Worm (Caenorhabditis elegans) whole organism, L3 larva: Measurements from ENCODE around the gene klp-7.

ENCODE experiments used
- R02D3.7 ChIP-seq: fragments of 150-350 bp; optimal IDR thresholded peaks from 2 replicates; lab custom pipeline; 2014; ENCODE audit warnings: missing biosample characterization, missing genetic modification characterization
- aly-2 ChIP-seq: fragments of 150-350 bp; optimal IDR thresholded peaks from 2 replicates; lab custom pipeline; 2014; ENCODE audit warnings: missing biosample characterization, missing genetic modification characterization
- ama-1 ChIP-seq: fragments of 150-350 bp; optimal IDR thresholded peaks from 2 replicates; lab custom pipeline; 2018
- ceh-16 ChIP-seq: sonication (generic microtip); optimal IDR thresholded peaks from 2 replicates; lab custom pipeline; 2017; ENCODE audit warnings: missing biosample characterization, missing genetic modification characterization
- ceh-82 ChIP-seq: fragments of 150-350 bp; optimal IDR thresholded peaks from 2 replicates; lab custom pipeline; 2014; ENCODE audit warnings: missing biosample characterization, missing genetic modification characterization
- ceh-9 ChIP-seq: sonication (generic microtip); optimal IDR thresholded peaks from 2 replicates; lab custom pipeline; 2018; ENCODE audit warnings: missing biosample characterization, missing genetic modification characterization
- daf-12 ChIP-seq: fragments of 150-350 bp; optimal IDR thresholded peaks from 2 replicates; lab custom pipeline; 2014; ENCODE audit warnings: missing biosample characterization, missing genetic modification reagents, missing genetic modification characterization
- egl-27 ChIP-seq: sonication (generic microtip); optimal IDR thresholded peaks from 4 replicates; lab custom pipeline; 2017; ENCODE audit warnings: missing biosample characterization, missing genetic modification reagents, missing genetic modification characterization
- egl-5 ChIP-seq: fragments of 150-350 bp; optimal IDR thresholded peaks from 2 replicates; lab custom pipeline; 2017; ENCODE audit warnings: missing biosample characterization, missing genetic modification reagents, missing genetic modification characterization, inconsistent platforms
- elt-1 ChIP-seq: fragments of 150-350 bp; optimal IDR thresholded peaks from 2 replicates; lab custom pipeline; 2014; ENCODE audit warnings: missing biosample characterization, missing genetic modification characterization
- elt-3 ChIP-seq, 3 experiments: fragments of 150-350 bp in 1 of 3; sonication (generic microtip) in 2 of 3; optimal IDR thresholded peaks; 2 replicates in 2 of 3; 4 replicates in 1 of 3; lab custom pipeline; 2014 to 2017; ENCODE audit warnings: missing biosample characterization in 3 of 3, missing genetic modification characterization in 3 of 3
- fkh-10 ChIP-seq: sonication (generic microtip); optimal IDR thresholded peaks from 2 replicates; lab custom pipeline; 2017; ENCODE audit warnings: missing biosample characterization, missing genetic modification reagents, missing genetic modification characterization
- fkh-2 ChIP-seq: fragments of 150-350 bp; optimal IDR thresholded peaks from 2 replicates; lab custom pipeline; 2014; ENCODE audit warnings: missing biosample characterization, missing genetic modification reagents, missing genetic modification characterization
- fos-1 ChIP-seq: fragments of 150-350 bp; optimal IDR thresholded peaks from 2 replicates; lab custom pipeline; 2014; ENCODE audit warnings: missing biosample characterization, missing genetic modification characterization
- hmg-11 ChIP-seq: sonication (generic microtip); optimal IDR thresholded peaks from 2 replicates; lab custom pipeline; 2016; ENCODE audit warnings: missing genetic modification characterization, missing compliant biosample characterization
- jun-1 ChIP-seq: fragments of 150-350 bp; optimal IDR thresholded peaks from 2 replicates; lab custom pipeline; 2014; ENCODE audit warnings: missing biosample characterization, missing genetic modification reagents, missing genetic modification characterization
- lin-15B ChIP-seq: fragments of 150-350 bp; optimal IDR thresholded peaks from 2 replicates; lab custom pipeline; 2014; ENCODE audit warnings: missing biosample characterization, missing genetic modification characterization
- lsy-12 ChIP-seq: sonication (generic microtip); optimal IDR thresholded peaks from 2 replicates; lab custom pipeline; 2016; ENCODE audit warnings: mild to moderate bottlenecking, missing genetic modification characterization, missing compliant biosample characterization
- mml-1 ChIP-seq: fragments of 150-350 bp; sonication (generic microtip); optimal IDR thresholded peaks from 3 replicates; lab custom pipeline; 2014; ENCODE audit warnings: missing biosample characterization, missing genetic modification characterization
- nfya-1 ChIP-seq: sonication (generic microtip); optimal IDR thresholded peaks from 2 replicates; lab custom pipeline; 2017; ENCODE audit warnings: missing genetic modification characterization, mild to moderate bottlenecking, missing compliant biosample characterization, antibody characterized with exemption, moderate library complexity; ENCODE audit not compliant: insufficient read depth
- nhr-11 ChIP-seq: fragments of 150-350 bp; optimal IDR thresholded peaks from 2 replicates; lab custom pipeline; 2014; ENCODE audit warnings: missing biosample characterization, missing genetic modification characterization
- nhr-12 ChIP-seq: fragments of 150-350 bp; optimal IDR thresholded peaks from 2 replicates; lab custom pipeline; 2014; ENCODE audit warnings: missing biosample characterization, missing genetic modification characterization
- nhr-237 ChIP-seq: fragments of 150-350 bp; optimal IDR thresholded peaks from 2 replicates; lab custom pipeline; 2014; ENCODE audit warnings: missing biosample characterization, missing genetic modification characterization
- nhr-25 ChIP-seq: sonication (generic microtip); optimal IDR thresholded peaks from 2 replicates; lab custom pipeline; 2017; ENCODE audit warnings: missing biosample characterization, missing genetic modification characterization
- nhr-43 ChIP-seq: sonication (generic microtip); optimal IDR thresholded peaks from 2 replicates; lab custom pipeline; 2016; ENCODE audit warnings: mild to moderate bottlenecking, missing genetic modification characterization, missing compliant biosample characterization; ENCODE audit not compliant: poor library complexity, severe bottlenecking
- nhr-67 ChIP-seq: fragments of 150-350 bp; optimal IDR thresholded peaks from 2 replicates; lab custom pipeline; 2014; ENCODE audit warnings: missing biosample characterization, missing genetic modification characterization
- nhr-76 ChIP-seq: fragments of 150-350 bp; sonication (generic microtip); optimal IDR thresholded peaks from 5 replicates; lab custom pipeline; 2014; ENCODE audit warnings: missing biosample characterization, missing genetic modification characterization
- nhr-77 ChIP-seq: fragments of 150-350 bp; optimal IDR thresholded peaks from 2 replicates; lab custom pipeline; 2014; ENCODE audit warnings: missing biosample characterization, missing genetic modification characterization
- pha-4 ChIP-seq: fragments of 150-350 bp; optimal IDR thresholded peaks from 2 replicates; lab custom pipeline; 2014; ENCODE audit warnings: missing biosample characterization, missing genetic modification reagents, missing genetic modification characterization
- pqm-1 ChIP-seq: fragments of 150-350 bp; optimal IDR thresholded peaks from 2 replicates; lab custom pipeline; 2017; ENCODE audit warnings: missing biosample characterization, missing genetic modification characterization, inconsistent platforms
- sea-2 ChIP-seq: fragments of 150-350 bp; sonication (generic microtip); optimal IDR thresholded peaks from 4 replicates; lab custom pipeline; 2014; ENCODE audit warnings: missing biosample characterization, missing genetic modification reagents, missing genetic modification characterization
- tbx-2 ChIP-seq: sonication (generic microtip); optimal IDR thresholded peaks from 2 replicates; lab custom pipeline; 2016; ENCODE audit warnings: mild to moderate bottlenecking, missing genetic modification characterization, missing compliant biosample characterization
- unc-39 ChIP-seq: sonication (generic microtip); optimal IDR thresholded peaks from 4 replicates; lab custom pipeline; 2017; ENCODE audit warnings: missing biosample characterization, missing genetic modification characterization
- unc-62 ChIP-seq: fragments of 150-350 bp; sonication (generic microtip); optimal IDR thresholded peaks from 4 replicates; lab custom pipeline; 2014; ENCODE audit warnings: missing biosample characterization, missing genetic modification reagents, missing genetic modification characterization
- ztf-4 ChIP-seq: fragments of 150-350 bp; optimal IDR thresholded peaks from 2 replicates; lab custom pipeline; 2014; ENCODE audit warnings: missing biosample characterization, missing genetic modification characterization

Gene klp-7

DNA sequence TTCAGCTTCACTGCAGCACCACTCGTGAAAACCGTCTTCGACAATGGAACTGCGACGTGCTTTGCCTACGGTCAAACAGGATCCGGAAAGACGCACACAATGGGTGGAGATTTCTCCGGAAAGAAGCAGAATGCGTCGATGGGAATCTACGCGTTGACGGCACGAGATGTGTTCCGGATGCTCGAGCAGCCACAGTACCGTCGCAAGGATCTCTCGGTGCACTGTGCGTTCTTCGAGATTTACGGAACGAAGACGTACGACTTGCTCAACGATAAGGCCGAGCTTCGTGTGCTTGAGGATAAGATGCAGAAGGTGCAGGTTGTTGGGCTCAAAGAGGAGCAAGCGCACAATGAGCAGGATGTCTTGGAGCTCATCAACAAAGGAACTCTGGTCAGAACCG is 3.8 kb downstream of the klp-7 start:
- TF ChIP-seq nhr-43: no peak
- no peak for TF ChIP-seq pha-4 (tag; lab: Kevin White, UChicago)
- TF ChIP-seq daf-12 (tag; lab: Kevin White, UChicago): no peak
- no peak for TF ChIP-seq nhr-67
- TF ChIP-seq nhr-76: no peak
- no peak for TF ChIP-seq ztf-4 (tag; lab: Kevin White, UChicago)
- no peak for TF ChIP-seq unc-62 (GFP tag; lab: Kevin White, UChicago)
- no peak for TF ChIP-seq lsy-12
- TF ChIP-seq ama-1 (lab: Kevin White, UChicago): no peak
- no peak for TF ChIP-seq sea-2 (GFP tag; lab: Kevin White, UChicago)
- TF ChIP-seq nhr-237 (tag; lab: Kevin White, UChicago): no peak
- no peak for TF ChIP-seq fkh-10 (GFP tag; lab: Kevin White, UChicago)

ce11 chrIII:10810483-10810836 is 4.7 kb downstream of the klp-7 start:
- no peak for TF ChIP-seq unc-62 (GFP tag; lab: Kevin White, UChicago)
- TF ChIP-seq fkh-2 (tag; lab: Kevin White, UChicago): no peak
- no peak for TF ChIP-seq nhr-25 (tag; lab: Kevin White, UChicago)
- no peak for TF ChIP-seq nhr-12 (tag; lab: Kevin White, UChicago)
- no peak for TF ChIP-seq egl-5
- no peak for TF ChIP-seq ceh-16 (tag; lab: Kevin White, UChicago)
- TF ChIP-seq R02D3.7 (tag; lab: Kevin White, UChicago): no peak
- no peak for TF ChIP-seq nhr-11 (tag; lab: Kevin White, UChicago)
- TF ChIP-seq nhr-67: no peak
- TF ChIP-seq pqm-1: no peak
- no peak for TF ChIP-seq hmg-11 (tag; lab: Kevin White, UChicago)
- TF ChIP-seq ceh-82 (tag; lab: Kevin White, UChicago): no peak
- no peak for TF ChIP-seq unc-39
- no peak for TF ChIP-seq nhr-43
- no peak for TF ChIP-seq lin-15B
- TF ChIP-seq mml-1 (tag; lab: Kevin White, UChicago): no peak

- no peak for TF ChIP-seq daf-12 (tag; lab: Kevin White, UChicago)
- TF ChIP-seq elt-3 (tag; optimal IDR thresholded peaks at IDR 0.05; lab: Kevin White, UChicago): no peak
- no peak for TF ChIP-seq aly-2 (tag; lab: Kevin White, UChicago)
- TF ChIP-seq egl-27 (tag; lab: Kevin White, UChicago): no peak
- no peak for TF ChIP-seq ceh-9 (tag; lab: Kevin White, UChicago)
- TF ChIP-seq nhr-77: no peak
- TF ChIP-seq, all 47 proteins: peak for 0
These were observed 5.4 kb downstream of the klp-7 start for ce11 chrIII:10810837-10811814.

DNA sequence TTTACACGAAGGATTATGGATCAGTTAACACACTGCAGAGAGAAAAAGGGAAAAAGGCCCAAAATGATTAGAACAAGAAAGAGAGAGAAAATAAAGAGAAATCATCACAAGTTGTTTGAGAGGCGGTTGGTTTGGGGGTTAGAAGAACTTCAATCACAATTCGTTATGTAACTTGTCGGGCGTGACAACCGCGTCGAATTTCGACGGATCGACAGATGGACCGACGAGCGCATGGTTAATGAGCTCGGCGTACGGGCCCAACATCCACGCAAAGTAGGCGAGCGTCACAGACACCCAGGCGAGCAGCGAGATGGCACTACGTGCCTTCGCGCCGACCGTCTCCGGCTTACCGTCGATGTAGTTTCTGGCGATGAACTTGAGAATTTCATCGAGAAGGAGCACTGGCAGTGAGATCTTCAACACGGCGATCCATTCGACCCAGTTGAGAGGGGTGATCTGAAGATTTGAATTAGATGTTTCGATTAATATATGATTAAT is 7.1 kb downstream of the klp-7 start:
- TF ChIP-seq lsy-12 (no peak), fkh-10 (GFP tag; lab: Kevin White, UChicago) (no peak), elt-1 (tag; lab: Kevin White, UChicago) (no peak), nhr-12 (tag; lab: Kevin White, UChicago) (no peak), lin-15B (no peak)

DNA sequence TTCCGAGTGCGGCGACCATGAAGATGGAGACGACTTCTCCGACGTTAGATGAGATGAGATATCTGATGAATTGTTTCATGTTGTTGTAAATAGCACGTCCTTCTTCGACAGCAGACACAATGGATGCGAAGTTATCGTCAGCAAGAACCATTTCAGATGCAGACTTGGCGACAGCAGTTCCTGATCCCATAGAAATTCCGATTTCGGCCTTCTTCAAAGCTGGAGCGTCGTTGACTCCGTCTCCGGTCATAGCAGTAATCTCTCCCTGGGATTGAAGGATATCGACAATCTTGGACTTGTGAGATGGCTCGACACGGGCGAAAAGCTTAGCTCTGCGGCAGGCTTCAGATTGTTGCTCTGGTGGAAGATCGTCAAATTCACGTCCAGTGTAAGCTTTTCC is 8.2 kb downstream of the klp-7 start:
- TF ChIP-seq elt-3 (tag; optimal IDR thresholded peaks at IDR 0.05; lab: Kevin White, UChicago) (no peak), tbx-2 (tag; lab: Kevin White, UChicago) (no peak), jun-1 (tag; lab: Kevin White, UChicago) (no peak), nhr-43 (no peak), R02D3.7 (tag; lab: Kevin White, UChicago) (no peak), nfya-1 (tag; lab: Kevin White, UChicago) (no peak), fos-1 (tag; lab: Kevin White, UChicago) (no peak), aly-2 (tag; lab: Kevin White, UChicago) (no peak), nhr-77 (no peak), ceh-9 (tag; lab: Kevin White, UChicago) (no peak), daf-12 (tag; lab: Kevin White, UChicago) (no peak), unc-39 (no peak)
